Worm (Caenorhabditis elegans) whole organism, L2 larva: ENCODE measurements around the gene mfsd-8.

Experiments
- lsy-2 ChIP-seq, 2 experiments: fragments of 150-350 bp in 1 of 2; sonication (generic microtip) in 1 of 2; optimal IDR thresholded peaks; 2 replicates each; lab custom pipeline; 2014 to 2017; ENCODE audit warnings: missing biosample characterization in 2 of 2, missing genetic modification characterization in 2 of 2
- nhr-12 ChIP-seq: fragments of 150-350 bp; optimal IDR thresholded peaks from 2 replicates; lab custom pipeline; 2014; ENCODE audit warnings: missing biosample characterization, missing genetic modification characterization
- nhr-237 ChIP-seq: fragments of 150-350 bp; optimal IDR thresholded peaks from 2 replicates; lab custom pipeline; 2014; ENCODE audit warnings: missing biosample characterization, missing genetic modification characterization
- sma-3 ChIP-seq: sonication (generic microtip); optimal IDR thresholded peaks from 2 replicates; lab custom pipeline; 2016; ENCODE audit warnings: missing genetic modification reagents, missing genetic modification characterization, missing compliant biosample characterization
- snpc-4 ChIP-seq: fragments of 150-350 bp; optimal IDR thresholded peaks from 2 replicates; lab custom pipeline; 2014; ENCODE audit warnings: missing biosample characterization, missing genetic modification characterization

- TF ChIP-seq lsy-2 (tag; optimal IDR thresholded peaks at IDR 0.05; lab: Kevin White, UChicago) (peak in 1 of 2 experiments; percentile 30), nhr-237 (no peak), sma-3 (GFP tag; lab: Kevin White, UChicago) (no peak), snpc-4 (tag; lab: Kevin White, UChicago) (no peak), nhr-12 (tag; lab: Kevin White, UChicago) (no peak)
Measured at ce11 chrIII:3322317-3323010, 40.4 kb downstream of the mfsd-8 start, which contains the start of gene phf-15.
